Fruit fly (Drosophila melanogaster) whole organism, prepupa: ENCODE measurements around the gene CG46426.
A peak's percentile ranks its signal among the peaks of the same experiment; 100 is the strongest.

Experiments used
- Blimp-1 ChIP-seq: fragments of 200-800 bp; sonication (Bioruptor generic); optimal IDR thresholded peaks from 3 replicates; lab custom pipeline; 2017; ENCODE audit warnings: missing biosample characterization, missing genetic modification characterization, mild to moderate bottlenecking, moderate library complexity, missing genetic modification reagents
- CG10669 ChIP-seq: fragments of 200-800 bp; sonication (Bioruptor generic); optimal IDR thresholded peaks from 3 replicates; lab custom pipeline; 2018; ENCODE audit warnings: missing biosample characterization, mild to moderate bottlenecking, missing genetic modification characterization, moderate library complexity
- CG11762 ChIP-seq: fragments of 200-800 bp; sonication (Bioruptor generic); optimal IDR thresholded peaks from 3 replicates; lab custom pipeline; 2016; ENCODE audit warnings: missing biosample characterization, missing genetic modification characterization; ENCODE audit not compliant: insufficient read depth
- CG11902 ChIP-seq: fragments of 200-800 bp; sonication (Bioruptor generic); optimal IDR thresholded peaks from 3 replicates; lab custom pipeline; 2016; ENCODE audit warnings: missing biosample characterization, missing genetic modification characterization
- CG15336 ChIP-seq: fragments of 200-800 bp; sonication (Bioruptor generic); IDR thresholded peaks from 2 replicates; pipeline ENCODE4 v1.3.6; 2022; ENCODE audit warnings: missing biosample characterization, missing genetic modification characterization
- CG1621 ChIP-seq: fragments of 200-800 bp; sonication (Bioruptor generic); optimal IDR thresholded peaks from 3 replicates; lab custom pipeline; 2018; ENCODE audit warnings: missing biosample characterization, mild to moderate bottlenecking, missing genetic modification characterization
- CG16779 ChIP-seq: fragments of 200-800 bp; sonication (Bioruptor generic); optimal IDR thresholded peaks from 3 replicates; lab custom pipeline; 2017; ENCODE audit warnings: missing biosample characterization, mild to moderate bottlenecking, missing genetic modification characterization
- CG32006 ChIP-seq: fragments of 200-800 bp; sonication (Bioruptor generic); optimal IDR thresholded peaks from 3 replicates; lab custom pipeline; 2017; ENCODE audit warnings: missing biosample characterization, mild to moderate bottlenecking, missing genetic modification characterization
- CG34406 ChIP-seq: fragments of 200-800 bp; sonication (Bioruptor generic); optimal IDR thresholded peaks from 3 replicates; lab custom pipeline; 2016; ENCODE audit warnings: missing biosample characterization, missing genetic modification characterization
- CG6163 ChIP-seq: fragments of 200-800 bp; sonication (Bioruptor generic); IDR thresholded peaks from 3 replicates; pipeline ENCODE4 v1.3.6; 2022; ENCODE audit warnings: missing biosample characterization, missing genetic modification characterization
- CG6276 ChIP-seq: fragments of 200-800 bp; sonication (Bioruptor generic); optimal IDR thresholded peaks from 2 replicates; lab custom pipeline; 2017; ENCODE audit warnings: missing biosample characterization, mild to moderate bottlenecking, missing genetic modification characterization
- CG6792 ChIP-seq: fragments of 200-800 bp; sonication (Bioruptor generic); optimal IDR thresholded peaks from 3 replicates; lab custom pipeline; 2016; ENCODE audit warnings: missing biosample characterization, missing genetic modification characterization
- CG6854 ChIP-seq: fragments of 200-800 bp; sonication (Bioruptor generic); optimal IDR thresholded peaks from 2 replicates; lab custom pipeline; 2017; ENCODE audit warnings: missing biosample characterization, mild to moderate bottlenecking, missing genetic modification characterization
- CG8319 ChIP-seq: fragments of 200-800 bp; sonication (Bioruptor generic); optimal IDR thresholded peaks from 3 replicates; lab custom pipeline; 2016; ENCODE audit warnings: missing biosample characterization, missing genetic modification characterization
- CG8632 ChIP-seq: fragments of 200-800 bp; sonication (Bioruptor generic); optimal IDR thresholded peaks from 3 replicates; lab custom pipeline; 2016; ENCODE audit warnings: missing biosample characterization, missing genetic modification characterization
- CG9139 ChIP-seq: fragments of 200-800 bp; sonication (Bioruptor generic); optimal IDR thresholded peaks from 3 replicates; lab custom pipeline; 2017; ENCODE audit warnings: missing biosample characterization, mild to moderate bottlenecking, missing genetic modification characterization
- Eip78C ChIP-seq: fragments of 200-800 bp; sonication (Bioruptor generic); peaks from one replicate; lab custom pipeline; 2016; ENCODE audit warnings: missing biosample characterization, missing genetic modification characterization
- Ets21C ChIP-seq: fragments of 200-800 bp; sonication (Bioruptor generic); optimal IDR thresholded peaks from 3 replicates; lab custom pipeline; 2016; ENCODE audit warnings: missing biosample characterization, missing genetic modification characterization
- Ets96B ChIP-seq: fragments of 200-800 bp; optimal IDR thresholded peaks from 2 replicates; lab custom pipeline; 2019; ENCODE audit warnings: missing biosample characterization, mild to moderate bottlenecking, missing genetic modification characterization, moderate library complexity
- Gug ChIP-seq: fragments of 200-800 bp; sonication (Bioruptor generic); IDR thresholded peaks from 2 replicates; pipeline ENCODE4 v1.3.6; 2022; ENCODE audit warnings: missing biosample characterization, missing genetic modification characterization
- Hr38 ChIP-seq: sonication (Bioruptor generic); optimal IDR thresholded peaks from 2 replicates; lab custom pipeline; 2016; ENCODE audit warnings: missing biosample characterization, missing genetic modification characterization
- Hr4 ChIP-seq: fragments of 200-800 bp; sonication (Bioruptor generic); optimal IDR thresholded peaks from 3 replicates; lab custom pipeline; 2016; ENCODE audit warnings: missing biosample characterization, missing genetic modification characterization
- Met ChIP-seq: fragments of 200-800 bp; sonication (Bioruptor generic); optimal IDR thresholded peaks from 3 replicates; lab custom pipeline; 2016; ENCODE audit warnings: missing biosample characterization, missing genetic modification characterization
- OdsH ChIP-seq: fragments of 200-800 bp; sonication (Bioruptor generic); optimal IDR thresholded peaks from 3 replicates; lab custom pipeline; 2016; ENCODE audit warnings: missing biosample characterization, missing genetic modification characterization
- Sox102F ChIP-seq: fragments of 200-800 bp; sonication (Bioruptor generic); optimal IDR thresholded peaks from 2 replicates; lab custom pipeline; 2016; ENCODE audit warnings: missing biosample characterization, mild to moderate bottlenecking, missing genetic modification characterization
- Sox14 ChIP-seq: fragments of 200-800 bp; sonication (Bioruptor generic); optimal IDR thresholded peaks from 3 replicates; lab custom pipeline; 2016; ENCODE audit warnings: missing biosample characterization, missing genetic modification characterization
- achi ChIP-seq: fragments of 200-800 bp; sonication (Bioruptor generic); optimal IDR thresholded peaks from 3 replicates; lab custom pipeline; 2016; ENCODE audit warnings: missing biosample characterization, missing genetic modification characterization
- acj6 ChIP-seq: fragments of 200-800 bp; sonication (Bioruptor generic); optimal IDR thresholded peaks from 3 replicates; lab custom pipeline; 2016; ENCODE audit warnings: missing biosample characterization, missing genetic modification characterization
- dac ChIP-seq: fragments of 200-800 bp; sonication (Bioruptor generic); optimal IDR thresholded peaks from 2 replicates; lab custom pipeline; 2017; ENCODE audit warnings: missing biosample characterization, mild to moderate bottlenecking, missing genetic modification characterization
- eg ChIP-seq: fragments of 200-800 bp; sonication (Bioruptor generic); IDR thresholded peaks from 3 replicates; pipeline ENCODE4 v1.3.6; 2022; ENCODE audit warnings: missing biosample characterization, missing genetic modification characterization
- esn ChIP-seq: fragments of 200-800 bp; sonication (Bioruptor generic); optimal IDR thresholded peaks from 2 replicates; lab custom pipeline; 2016; ENCODE audit warnings: missing biosample characterization, mild to moderate bottlenecking, missing genetic modification characterization, moderate library complexity
- fd59A ChIP-seq: fragments of 200-800 bp; sonication (Bioruptor generic); optimal IDR thresholded peaks from 2 replicates; lab custom pipeline; 2017; ENCODE audit warnings: missing biosample characterization, mild to moderate bottlenecking, missing genetic modification characterization, missing genetic modification reagents
- fd85E ChIP-seq: fragments of 200-800 bp; sonication (Bioruptor generic); optimal IDR thresholded peaks from 3 replicates; lab custom pipeline; 2016; ENCODE audit warnings: missing biosample characterization, missing genetic modification characterization
- fkh ChIP-seq: fragments of 200-800 bp; sonication (Bioruptor generic); optimal IDR thresholded peaks from 3 replicates; lab custom pipeline; 2017; ENCODE audit warnings: missing biosample characterization, mild to moderate bottlenecking, missing genetic modification characterization, moderate library complexity
- net ChIP-seq: fragments of 200-800 bp; sonication (Bioruptor generic); optimal IDR thresholded peaks from 3 replicates; lab custom pipeline; 2016; ENCODE audit warnings: missing biosample characterization, missing genetic modification characterization
- pdm3 ChIP-seq: fragments of 200-800 bp; sonication (Bioruptor generic); optimal IDR thresholded peaks from 3 replicates; lab custom pipeline; 2016; ENCODE audit warnings: missing biosample characterization, missing genetic modification characterization
- salr ChIP-seq, 2 experiments: fragments of 200-800 bp; sonication (Bioruptor generic); optimal IDR thresholded peaks; 3 replicates each; lab custom pipeline; 2016 to 2018; ENCODE audit warnings: missing biosample characterization in 2 of 2, missing genetic modification characterization in 2 of 2, mild to moderate bottlenecking in 1 of 2
- svp ChIP-seq: fragments of 200-800 bp; sonication (Bioruptor generic); peaks from one replicate; lab custom pipeline; 2016; ENCODE audit warnings: missing biosample characterization, missing genetic modification characterization
- vri ChIP-seq: fragments of 200-800 bp; sonication (Bioruptor generic); optimal IDR thresholded peaks from 3 replicates; lab custom pipeline; 2016; ENCODE audit warnings: missing biosample characterization, mild to moderate bottlenecking, missing genetic modification characterization

The CG46426 gene

DNA sequence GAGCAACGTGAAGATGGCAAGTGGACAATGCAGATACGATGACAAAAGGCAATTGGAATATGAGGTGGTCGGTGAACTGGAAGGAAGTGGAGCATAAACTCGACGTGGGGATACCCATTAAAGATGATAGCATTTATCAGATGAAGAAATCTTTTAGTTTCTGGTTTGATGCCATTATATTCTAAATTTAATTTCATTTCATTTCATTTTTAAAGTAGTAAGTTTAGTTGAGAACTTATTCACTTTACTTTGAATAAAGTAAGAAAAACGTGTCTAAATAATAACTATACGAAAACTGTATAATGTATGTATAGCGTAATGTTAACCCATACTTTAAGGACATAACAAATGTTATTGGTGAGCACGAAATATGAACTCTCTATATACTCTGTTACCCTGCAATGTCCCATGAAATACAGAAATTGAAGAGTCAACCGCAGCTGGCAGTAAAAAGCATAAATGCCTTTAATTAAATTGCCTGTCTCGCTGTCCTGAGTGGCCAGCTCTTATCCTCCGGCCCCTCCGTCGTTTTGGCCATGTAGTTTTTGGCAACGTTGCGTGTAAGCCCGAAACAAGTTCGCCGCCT lies 28.3 kb downstream of the CG46426 start (continued):
- TF ChIP-seq CG6854 (GFP tag; lab: Kevin White, UChicago) (no peak), Hr38 (GFP tag; lab: Kevin White, UChicago) (no peak), Gug (GFP tag; lab: Robert Waterston, UW) (no peak), CG1621 (tag; lab: Kevin White, UChicago) (no peak), acj6 (GFP tag; lab: Kevin White, UChicago) (peak; percentile 41), fd59A (GFP tag; lab: Kevin White, UChicago) (peak; percentile 9), Ets96B (tag; lab: Kevin White, UChicago) (peak; percentile 57), Eip78C (GFP tag; lab: Kevin White, UChicago) (peak; percentile 93), OdsH (peak; percentile 49), Blimp-1 (GFP tag; lab: Kevin White, UChicago) (no peak), fd85E (GFP tag; lab: Kevin White, UChicago) (no peak), Ets21C (peak; percentile 25), achi (peak; percentile 52), Sox14 (peak; percentile 45), CG34406 (GFP tag; lab: Kevin White, UChicago) (peak; percentile 62), CG11762 (GFP tag; lab: Kevin White, UChicago) (peak; percentile 16), CG6792 (GFP tag; lab: Kevin White, UChicago) (peak; percentile 61), CG6163 (GFP tag; lab: Robert Waterston, UW) (no peak), esn (no peak), CG32006 (GFP tag; lab: Kevin White, UChicago) (peak; percentile 11), salr (GFP tag; optimal IDR thresholded peaks at IDR 0.05; lab: Kevin White, UChicago) (peak in 1 of 2 experiments; percentile 5), CG8632 (GFP tag; lab: Kevin White, UChicago) (peak; percentile 49), net (GFP tag; lab: Kevin White, UChicago) (no peak), fkh (GFP tag; lab: Kevin White, UChicago) (no peak), Sox102F (peak; percentile 68), pdm3 (GFP tag; lab: Kevin White, UChicago) (peak; percentile 56), dac (GFP tag; lab: Kevin White, UChicago) (no peak), CG6276 (GFP tag; lab: Kevin White, UChicago) (no peak)

dm6 chr2L:11874232-11874765 lies 31.7 kb downstream of the CG46426 start:
- TF ChIP-seq Met (GFP tag; lab: Kevin White, UChicago) (no peak), eg (GFP tag; lab: Robert Waterston, UW) (0 out of 3 replicates have a peak, but pooled peaks have one; percentile 37), svp (no peak), CG16779 (tag; lab: Kevin White, UChicago) (no peak), Hr4 (no peak), CG9139 (GFP tag; lab: Kevin White, UChicago) (no peak), CG8319 (GFP tag; lab: Kevin White, UChicago) (no peak), Ets21C (no peak), vri (GFP tag; lab: Kevin White, UChicago) (no peak), CG10669 (GFP tag; lab: Kevin White, UChicago) (no peak), CG11902 (GFP tag; lab: Kevin White, UChicago) (no peak), Eip78C (GFP tag; lab: Kevin White, UChicago) (peak; percentile 54), CG15336 (peak; percentile 14; the same call in 1 of the 2 replicates)

- TF ChIP-seq CG6276 (GFP tag; lab: Kevin White, UChicago) (peak; percentile 8), eg (GFP tag; lab: Robert Waterston, UW) (peak; percentile 43; the same call in 1 of the 3 replicates), CG32006 (GFP tag; lab: Kevin White, UChicago) (no peak)
Observed at dm6 chr2L:11874890-11875289, 32.3 kb downstream of the CG46426 start.
